Fruit fly (Drosophila melanogaster): ENCODE results near the gene UbcE2H.
A peak's percentile ranks its signal among the peaks of the same experiment; 100 is the strongest.

UbcE2H gene

DNA sequence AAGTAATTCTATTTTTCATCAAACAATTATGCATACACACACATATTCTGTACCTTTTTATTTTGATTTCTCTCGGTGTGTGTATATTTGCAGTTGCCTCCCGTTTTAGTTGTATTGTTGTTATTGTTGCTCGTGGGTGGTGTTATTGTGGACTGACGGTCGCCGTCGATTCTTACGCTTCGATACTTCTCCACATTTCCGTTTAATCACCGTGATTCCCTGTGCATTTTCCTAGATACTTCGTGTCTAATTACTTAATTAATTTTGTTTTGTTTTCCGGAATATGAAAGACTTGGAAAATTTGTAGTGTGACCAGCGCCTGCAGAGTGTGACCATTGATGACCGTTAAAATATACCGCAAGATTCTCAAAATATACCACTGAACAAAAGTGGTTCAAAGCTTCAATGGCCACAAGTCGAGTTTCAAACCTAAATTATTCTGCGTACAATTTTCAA is at the start of gene UbcE2H:
Gene UbcE2H (minus strand): TSS at position 343 of the 456 bp plus-strand sequence.
- peak in 1 of 2 experiments; percentile 50 for TF ChIP-seq CTCF (optimal IDR thresholded peaks at IDR 0.05)
- no peak for TF ChIP-seq CG8478 (optimal IDR thresholded peaks at IDR 0.05)

DNA sequence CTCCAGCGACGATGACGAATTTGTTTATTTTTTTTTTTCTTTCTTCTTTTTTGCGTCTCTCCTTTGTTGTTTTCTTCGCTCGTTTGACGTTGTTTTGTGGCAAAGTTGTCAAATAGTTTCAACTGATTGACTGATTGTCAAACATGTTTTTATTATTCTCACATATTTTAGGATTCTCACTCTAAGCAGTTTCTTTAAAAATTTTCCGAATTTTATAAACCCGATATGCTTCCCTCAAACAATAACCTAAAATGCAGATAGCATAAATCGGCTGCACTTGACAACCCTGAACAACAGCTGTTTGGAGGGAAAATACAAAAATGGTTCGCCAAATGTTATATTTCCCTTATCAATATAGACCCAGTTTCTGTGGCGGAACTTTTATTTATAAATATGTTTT is 49.7 kb upstream of the UbcE2H start, which contains the start of gene CG17982:
Gene CG17982 (minus strand): TSS at position 299 of the 400 bp plus-strand sequence.
- TF ChIP-seq CTCF (optimal IDR thresholded peaks at IDR 0.05) (no peak), CG8478 (optimal IDR thresholded peaks at IDR 0.05) (no peak)

DNA sequence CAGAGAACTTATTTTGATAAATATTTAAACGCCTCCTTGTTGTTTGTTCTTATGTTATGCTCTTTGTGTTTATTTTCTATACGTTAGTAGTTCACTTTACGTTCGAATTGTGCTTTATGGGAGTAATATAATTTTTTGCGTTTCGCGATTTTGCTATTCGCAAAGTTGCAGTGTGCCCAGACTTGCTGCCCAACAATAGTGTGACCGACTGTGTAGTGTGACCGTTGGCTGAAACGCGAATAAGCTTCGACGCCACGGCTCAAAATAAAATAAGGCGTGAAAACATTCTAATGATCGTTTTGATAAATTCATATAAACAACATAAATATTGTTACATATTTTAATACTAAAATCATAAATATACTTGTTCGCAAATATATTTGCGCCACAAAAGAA is 48.2 kb upstream of the UbcE2H start, which contains the start of gene Smox:
Gene Smox (minus strand): TSS at position 213 of the 396 bp plus-strand sequence.
- TF ChIP-seq CG8478 (optimal IDR thresholded peaks at IDR 0.05) = no peak
- peak in 1 of 2 experiments; percentile 10 for TF ChIP-seq CTCF (optimal IDR thresholded peaks at IDR 0.05)

DNA sequence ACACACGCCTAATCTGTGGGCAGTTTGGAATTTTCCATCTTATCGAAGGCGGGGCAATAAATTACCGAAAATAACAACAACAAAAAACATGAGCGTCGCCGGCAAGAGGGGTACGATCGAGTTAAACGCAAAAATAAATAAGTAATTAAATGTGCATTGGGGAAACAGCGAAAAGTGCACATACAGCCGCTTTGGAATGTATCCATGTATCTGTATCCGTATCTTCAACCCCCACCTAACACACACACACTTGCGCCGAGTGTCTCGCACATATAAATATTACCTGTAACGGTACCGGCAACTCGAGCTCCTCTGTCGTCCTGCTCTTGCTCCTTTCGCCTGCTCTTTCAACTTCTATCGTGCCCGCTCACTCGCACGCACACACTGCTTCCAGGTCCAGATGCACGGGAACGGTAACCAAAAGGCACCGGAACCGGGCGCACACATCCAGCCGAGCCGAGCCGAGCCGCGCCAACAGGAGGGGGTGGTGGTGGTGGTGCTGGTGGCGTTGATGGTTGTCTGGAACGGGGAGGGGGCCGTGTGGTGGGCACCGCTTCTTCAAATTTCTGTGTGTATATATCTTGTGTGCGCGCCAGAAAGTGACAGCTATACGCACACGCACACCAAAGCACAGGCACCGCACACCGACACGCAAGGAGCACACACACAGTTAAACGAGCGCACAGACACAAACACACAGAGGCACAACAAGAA is 47.6 kb upstream of the UbcE2H start:
- TF ChIP-seq CTCF (optimal IDR thresholded peaks at IDR 0.05) = no peak
- TF ChIP-seq CG8478 (optimal IDR thresholded peaks at IDR 0.05) = no peak

DNA sequence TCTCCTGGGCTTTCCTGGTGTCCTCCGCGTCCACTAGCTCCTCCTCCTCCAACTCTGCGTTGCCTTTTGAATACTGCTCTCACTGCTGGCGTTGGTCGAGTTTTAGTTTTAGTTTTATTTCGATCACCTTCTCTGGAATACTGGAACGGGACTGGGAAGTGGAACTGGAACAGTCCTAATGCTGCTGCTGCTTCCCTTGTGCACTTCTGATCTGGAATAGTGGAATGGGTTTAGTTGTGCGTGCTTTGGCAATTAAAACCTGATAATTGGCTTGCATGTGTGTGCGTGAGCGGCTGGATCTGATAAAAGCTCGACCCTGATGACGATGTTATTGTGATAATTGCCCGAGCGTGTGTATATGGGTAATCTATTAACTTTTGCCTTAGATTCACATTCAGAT is 46.8 kb upstream of the UbcE2H start:
- TF ChIP-seq CTCF (optimal IDR thresholded peaks at IDR 0.05) = no peak
- no peak for TF ChIP-seq CG8478 (optimal IDR thresholded peaks at IDR 0.05)

DNA sequence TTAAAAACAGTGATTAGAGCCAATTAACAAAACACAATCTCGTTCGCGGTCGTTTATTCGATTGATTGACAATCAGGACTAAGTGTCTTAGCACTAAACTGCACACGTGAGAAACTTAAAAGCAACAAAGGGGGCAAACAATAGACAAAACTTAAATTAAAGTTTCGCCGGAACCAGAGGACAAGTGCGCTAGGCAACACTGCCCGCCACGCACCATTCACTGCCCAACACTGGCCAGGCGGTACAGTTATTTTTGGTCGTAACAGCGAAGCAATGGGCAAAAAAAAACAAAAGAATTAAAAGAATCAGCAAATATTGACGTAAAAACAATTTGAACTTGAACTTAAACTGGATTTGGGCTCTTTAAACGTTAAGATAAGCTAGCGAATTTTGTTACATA is 43.4 kb upstream of the UbcE2H start:
- no peak for TF ChIP-seq CTCF (optimal IDR thresholded peaks at IDR 0.05)
- TF ChIP-seq CG8478 (optimal IDR thresholded peaks at IDR 0.05) = no peak

DNA sequence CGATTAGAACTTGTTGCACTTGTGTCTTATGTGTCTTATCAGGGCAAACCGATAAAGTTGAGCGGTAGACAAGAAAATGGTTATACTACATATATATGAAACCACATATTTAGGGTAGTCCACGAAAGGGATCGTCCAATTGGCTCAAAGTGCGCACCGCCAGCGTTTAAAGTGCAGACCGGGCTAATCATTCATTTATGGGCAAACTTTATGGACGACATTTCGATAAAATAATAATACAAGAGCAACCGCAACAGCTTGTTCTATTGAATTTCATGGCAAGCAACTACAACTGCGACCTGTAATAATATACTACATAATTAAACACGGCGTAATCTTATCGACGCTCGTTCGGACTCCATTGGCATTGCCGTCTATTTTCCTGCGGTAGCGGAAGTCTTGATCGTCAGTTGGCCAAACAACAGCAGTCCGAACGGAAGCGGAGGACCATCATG is 41.6 kb upstream of the UbcE2H start, which contains the start of the genes cyr and CG2120:
Gene cyr (minus strand): TSS at position 294 of the 455 bp plus-strand sequence.
Gene CG2120 (plus strand): TSS at position 405 of the 455 bp plus-strand sequence.
- no peak for TF ChIP-seq CG8478 (optimal IDR thresholded peaks at IDR 0.05)
- TF ChIP-seq CTCF (optimal IDR thresholded peaks at IDR 0.05) = no peak

DNA sequence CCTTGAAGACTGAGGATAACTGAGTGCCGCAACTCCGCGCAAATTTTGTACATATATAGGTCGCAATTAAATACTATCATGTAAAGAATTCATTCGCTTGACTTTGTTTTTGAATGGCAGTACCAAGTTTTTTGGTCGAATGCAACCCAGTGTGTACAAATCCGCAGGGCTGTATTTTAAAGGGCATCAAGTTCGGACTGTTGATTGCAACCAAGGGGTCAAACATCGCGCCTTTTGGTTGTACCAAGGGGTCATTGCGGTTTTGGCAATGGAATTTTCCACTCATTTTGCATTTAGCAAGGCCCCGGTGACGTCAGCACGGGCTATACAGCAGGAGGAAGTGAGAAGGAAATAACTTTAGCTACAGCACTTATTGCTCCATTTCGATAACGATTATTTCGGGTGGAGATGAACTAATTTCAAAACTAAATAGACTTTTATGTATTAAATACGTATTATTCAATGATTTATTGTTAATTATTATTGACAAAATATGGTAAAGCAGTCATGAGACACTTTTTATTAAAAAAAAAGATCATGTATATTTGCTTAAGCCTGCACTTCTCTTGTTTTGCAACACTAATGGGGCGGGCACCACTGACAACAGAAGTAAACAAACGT is 37.9 kb upstream of the UbcE2H start, which contains the start of gene CG10958:
Gene CG10958 (plus strand): TSS at position 593 of the 621 bp plus-strand sequence.
- TF ChIP-seq CTCF (optimal IDR thresholded peaks at IDR 0.05) (no peak), CG8478 (optimal IDR thresholded peaks at IDR 0.05) (no peak)

DNA sequence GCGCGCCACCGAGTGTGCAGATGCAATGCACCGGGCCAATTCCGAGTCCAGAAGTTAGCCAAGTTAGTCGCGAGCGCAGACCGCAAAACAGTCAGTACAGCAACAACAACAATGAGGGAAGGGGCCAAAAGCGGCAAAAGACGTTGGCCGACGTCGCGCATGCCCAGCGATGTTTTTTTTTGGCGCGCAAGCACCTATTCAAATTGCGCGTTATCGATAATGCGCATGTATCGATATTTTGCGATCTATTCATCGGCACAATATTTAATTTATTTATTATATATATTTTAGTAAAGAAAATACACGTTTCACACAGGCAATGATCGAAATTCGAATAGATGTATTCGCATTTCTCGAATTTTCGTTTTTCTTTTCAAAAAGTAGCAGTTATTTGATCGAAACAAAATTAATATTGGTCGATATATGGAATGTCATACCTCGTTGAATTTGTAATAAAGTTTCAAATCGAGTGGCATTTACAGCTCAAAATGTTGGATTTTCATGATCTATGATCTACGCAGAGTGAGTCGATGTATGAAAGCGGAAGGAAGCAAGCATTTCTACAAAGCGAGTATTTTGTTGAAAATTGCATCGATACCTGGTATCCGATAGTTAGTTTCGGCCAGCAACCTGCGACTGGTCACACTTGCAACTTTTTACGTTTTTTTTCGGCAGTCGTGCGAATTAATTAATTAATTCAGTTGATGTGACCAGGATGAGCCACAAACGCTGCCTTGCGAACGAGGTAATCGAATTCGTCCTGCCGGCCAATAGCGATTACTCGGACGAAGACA is 35.5 kb upstream of the UbcE2H start, which contains the start of gene CG2116:
Gene CG2116 (plus strand): TSS at position 609 of the 794 bp plus-strand sequence.
- TF ChIP-seq CG8478 (optimal IDR thresholded peaks at IDR 0.05) (no peak), CTCF (optimal IDR thresholded peaks at IDR 0.05) (no peak)

DNA sequence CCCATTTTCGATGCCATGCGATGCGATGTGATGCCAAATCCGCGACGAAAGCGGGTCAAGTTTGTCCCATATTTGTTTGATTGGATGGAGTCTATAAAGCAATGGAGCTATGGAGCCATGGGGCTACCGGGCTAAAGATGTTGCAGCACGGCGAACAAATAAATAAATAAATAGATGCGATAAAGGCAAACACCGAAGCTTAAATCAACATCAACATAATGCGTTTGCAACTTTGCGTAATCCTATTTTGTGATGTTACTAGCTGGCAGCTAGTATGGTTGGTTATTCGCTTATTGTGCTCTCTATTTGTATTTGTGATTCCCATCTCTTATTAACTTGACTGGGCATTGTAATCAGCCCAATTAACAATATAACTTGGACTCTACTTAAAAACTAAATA is 34.3 kb upstream of the UbcE2H start:
- TF ChIP-seq CG8478 (optimal IDR thresholded peaks at IDR 0.05) (no peak), CTCF (optimal IDR thresholded peaks at IDR 0.05) (no peak)

DNA sequence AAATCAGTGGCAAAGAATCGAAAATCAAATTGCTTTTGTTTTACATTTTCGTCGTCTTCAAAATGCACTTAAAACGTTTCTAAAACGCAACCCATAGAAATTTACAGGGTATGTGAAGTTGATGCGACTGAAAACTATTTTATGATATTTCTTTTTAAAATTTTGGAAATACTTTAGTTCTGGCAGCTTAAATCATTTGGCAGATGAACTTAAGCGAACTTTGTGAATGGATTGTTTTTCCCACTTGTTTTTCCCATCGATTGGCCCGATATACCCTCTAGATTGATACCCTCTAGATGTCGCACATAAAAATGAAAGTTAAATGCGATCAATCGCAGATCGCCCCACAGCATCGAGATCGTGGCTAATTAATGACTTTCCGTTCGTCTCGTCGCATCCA is 32.3 kb upstream of the UbcE2H start:
- TF ChIP-seq CG8478 (optimal IDR thresholded peaks at IDR 0.05) (no peak), CTCF (optimal IDR thresholded peaks at IDR 0.05) (no peak)

DNA sequence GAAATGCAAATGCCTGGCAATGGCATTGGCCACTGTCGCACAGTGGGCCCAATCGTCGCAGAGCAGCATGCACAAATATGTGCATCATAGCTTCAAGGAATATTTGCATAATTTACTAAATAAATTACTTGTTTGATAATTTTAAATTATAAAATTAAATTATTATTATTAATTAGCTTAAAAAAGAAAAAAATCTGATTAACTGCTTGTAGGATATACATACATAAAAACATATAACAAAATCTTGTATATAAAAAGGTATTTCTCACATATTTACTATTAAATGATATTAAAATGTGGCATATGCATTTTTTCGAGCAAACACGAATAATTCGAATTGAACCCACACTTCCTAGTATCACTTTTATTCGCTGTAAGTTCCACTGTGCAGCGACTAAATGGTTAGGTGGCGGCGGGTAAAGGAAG is 31.4 kb upstream of the UbcE2H start:
- no peak for TF ChIP-seq CG8478 (optimal IDR thresholded peaks at IDR 0.05)
- TF ChIP-seq CTCF (optimal IDR thresholded peaks at IDR 0.05) = no peak

DNA sequence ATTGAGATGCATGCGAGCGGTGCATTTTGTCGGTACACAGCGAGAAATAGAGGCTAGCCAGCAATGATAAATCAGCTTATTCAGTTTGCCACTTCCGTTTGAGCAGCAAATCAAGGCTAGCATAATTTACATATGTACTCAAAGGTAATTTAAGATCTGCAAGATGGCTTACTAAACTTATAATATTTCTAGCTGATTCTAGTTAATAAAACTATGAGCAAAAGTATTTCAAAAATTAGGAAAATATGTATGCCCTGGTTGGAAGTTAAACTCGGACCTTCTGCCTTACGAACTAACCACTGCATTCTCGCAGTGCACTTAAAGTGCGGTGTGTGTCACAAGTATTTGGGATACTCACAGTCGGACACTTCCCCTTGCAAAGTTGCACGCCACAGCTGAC is 29.0 kb upstream of the UbcE2H start:
- no peak for TF ChIP-seq CG8478 (optimal IDR thresholded peaks at IDR 0.05)
- TF ChIP-seq CTCF (optimal IDR thresholded peaks at IDR 0.05) = no peak

DNA sequence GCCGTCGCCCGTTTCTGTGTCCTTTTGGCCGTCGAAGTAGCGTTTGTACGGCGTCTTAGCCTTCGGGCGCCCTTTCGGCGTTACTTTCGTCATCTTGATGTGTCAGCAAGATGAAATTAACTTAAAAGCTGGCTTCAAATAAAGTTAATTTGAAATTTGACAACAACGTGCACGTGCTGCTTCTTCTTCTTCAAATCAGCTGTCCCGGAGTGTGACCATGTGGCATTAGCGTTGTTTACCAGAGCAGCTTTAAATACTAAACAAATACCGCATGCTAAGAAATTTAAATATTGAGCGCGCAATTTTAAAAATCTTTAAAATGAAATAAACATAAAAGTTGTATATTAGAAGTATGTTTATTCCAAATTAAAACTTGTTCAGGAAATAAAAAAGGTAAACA is 27.1 kb upstream of the UbcE2H start, which contains the start of gene CG2260:
Gene CG2260 (minus strand): TSS at position 209 of the 400 bp plus-strand sequence.
- TF ChIP-seq CG8478 (optimal IDR thresholded peaks at IDR 0.05) = no peak
- TF ChIP-seq CTCF (optimal IDR thresholded peaks at IDR 0.05) = no peak

DNA sequence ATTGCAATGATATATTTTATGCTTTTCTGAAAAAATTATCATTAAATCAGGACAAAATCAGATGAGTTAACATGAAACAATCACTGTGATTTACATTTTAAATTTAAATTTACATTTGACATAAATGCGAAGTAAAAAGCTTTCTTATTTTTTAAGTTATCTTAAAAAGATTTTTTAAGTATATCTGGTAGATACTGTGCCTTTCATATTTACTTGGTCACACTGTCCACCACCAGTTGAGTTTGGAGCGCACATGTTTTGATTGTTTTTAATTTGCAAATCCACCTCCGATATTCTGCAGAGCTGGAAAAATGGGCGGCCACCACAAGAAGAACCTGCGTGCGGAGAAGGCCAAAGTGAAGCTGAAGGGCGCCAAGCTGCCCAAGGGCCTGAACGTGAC is 22.9 kb upstream of the UbcE2H start, which contains the start of gene CG1575:
Gene CG1575 (plus strand): TSS at position 200 of the 400 bp plus-strand sequence.
- no peak for TF ChIP-seq CG8478 (optimal IDR thresholded peaks at IDR 0.05)
- TF ChIP-seq CTCF (optimal IDR thresholded peaks at IDR 0.05) = no peak

Data from S2 (cell line).